Worm (Caenorhabditis elegans): ENCODE data around the gene Y75B8A.19.

- TF ChIP-seq unc-39 (tag; optimal IDR thresholded peaks at IDR 0.05) = no peak
- no peak for TF ChIP-seq lsy-2 (tag; optimal IDR thresholded peaks at IDR 0.05)
Measured at ce11 chrIII:12269807-12270206, 43.4 kb downstream of the Y75B8A.19 start.

Data from whole organism, L2 larva.